Worm (Caenorhabditis elegans) whole organism, L4/young adult: ENCODE measurements around the gene par-1.

Experiments
- W03F9.2 ChIP-seq: fragments of 150-350 bp; optimal IDR thresholded peaks from 2 replicates; lab custom pipeline; 2014; ENCODE audit warnings: missing biosample characterization, missing genetic modification characterization
- dao-5 ChIP-seq: sonication (generic microtip); optimal IDR thresholded peaks from 2 replicates; lab custom pipeline; 2016; ENCODE audit warnings: missing genotype, missing genetic modification characterization, moderate library complexity, missing compliant biosample characterization
- him-1 ChIP-seq: sonication (generic microtip); optimal IDR thresholded peaks from 2 replicates; lab custom pipeline; 2016; ENCODE audit warnings: missing genotype, missing genetic modification reagents, missing genetic modification characterization, missing compliant biosample characterization

DNA sequence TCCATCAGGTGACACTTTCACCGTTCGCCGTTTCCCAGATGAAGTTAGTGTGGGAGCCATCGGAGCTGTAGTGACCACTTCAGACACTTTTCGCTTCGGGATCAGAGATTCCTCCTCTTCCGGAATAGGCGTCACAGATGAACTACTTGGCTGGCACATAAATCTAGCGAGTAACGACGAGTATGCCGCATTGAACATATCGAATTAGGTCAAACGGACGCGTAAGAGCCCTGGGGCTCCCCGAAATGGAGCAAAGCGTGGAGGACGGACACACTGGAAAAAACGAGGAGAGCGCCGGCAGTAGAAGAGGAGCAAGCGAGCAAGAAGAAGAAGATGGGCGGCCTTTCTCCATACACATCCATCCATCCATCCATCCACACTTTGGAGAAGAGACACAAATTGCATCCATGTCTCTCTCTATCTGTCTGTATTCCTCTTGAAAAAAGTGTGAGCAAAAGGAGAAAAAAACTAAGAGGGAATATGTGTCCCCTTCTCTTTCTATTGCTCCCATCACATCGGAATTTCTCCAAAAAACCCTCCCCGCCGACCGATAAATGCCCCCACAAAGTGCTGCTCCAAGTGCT lies 18.7 kb downstream of the par-1 start:
- TF ChIP-seq him-1 (tag; lab: Kevin White, UChicago) (no peak), dao-5 (tag; lab: Kevin White, UChicago) (no peak), W03F9.2 (tag; lab: Kevin White, UChicago) (no peak)
